Worm (Caenorhabditis elegans): ENCODE data around the gene polh-1.

polh-1 gene

DNA sequence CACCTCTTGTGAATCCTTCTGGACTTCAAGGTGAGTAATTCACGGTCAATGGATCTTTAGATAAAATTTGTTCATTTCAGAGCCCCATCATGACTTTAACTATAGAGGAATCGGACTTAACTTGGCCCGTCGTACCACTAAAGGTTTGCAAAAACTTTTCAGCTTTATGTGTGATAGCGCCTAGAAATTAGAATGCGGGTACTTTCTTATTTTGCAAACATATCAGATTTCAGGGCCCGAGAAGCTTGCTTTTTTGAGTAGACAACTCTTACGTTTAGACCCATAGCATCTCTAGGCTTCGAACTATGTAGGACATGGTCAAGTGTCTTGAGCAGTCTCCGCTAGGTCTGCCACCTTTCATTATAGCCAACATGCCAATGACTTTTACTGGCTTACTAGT, 27.4 kb upstream of the polh-1 start:
- TF ChIP-seq pros-1 (tag; optimal IDR thresholded peaks at IDR 0.05) (no peak), fkh-10 (GFP tag; optimal IDR thresholded peaks at IDR 0.05) (no peak), ceh-22 (tag; optimal IDR thresholded peaks at IDR 0.05) (no peak), Y22D7AL.16 (tag; optimal IDR thresholded peaks at IDR 0.05) (no peak), ceh-6 (GFP tag; optimal IDR thresholded peaks at IDR 0.05) (no peak), mec-3 (tag; optimal IDR thresholded peaks at IDR 0.05; ENCODE audit: borderline replicate concordance) (no peak)

ce11 chrIII:1976642-1977041, 26.6 kb upstream of the polh-1 start, which contains the start of gene R155.3:
R155.3 (minus strand) TSS chrIII:1976742.
- no peak for TF ChIP-seq ceh-22 (tag; optimal IDR thresholded peaks at IDR 0.05)
- TF ChIP-seq sox-2 (GFP tag; IDR thresholded peaks at IDR 0.05) = no peak
- TF ChIP-seq gmeb-2 (tag; optimal IDR thresholded peaks at IDR 0.05) = no peak
- TF ChIP-seq ahr-1 (tag; optimal IDR thresholded peaks at IDR 0.05) = no peak
- no peak for TF ChIP-seq dmd-4 (tag; optimal IDR thresholded peaks at IDR 0.05; ENCODE audit: borderline replicate concordance)
- no peak for TF ChIP-seq Y22D7AL.16 (tag; optimal IDR thresholded peaks at IDR 0.05)
- no peak for TF ChIP-seq ceh-2 (tag; optimal IDR thresholded peaks at IDR 0.05)
- TF ChIP-seq hlh-6 (tag; optimal IDR thresholded peaks at IDR 0.05) = no peak
- no peak for TF ChIP-seq hlh-15 (tag; optimal IDR thresholded peaks at IDR 0.05)
- no peak for TF ChIP-seq unc-3 (GFP tag; conservative IDR thresholded peaks at IDR 0.05)
- TF ChIP-seq unc-3 (tag; optimal IDR thresholded peaks at IDR 0.05) = no peak
- no peak for TF ChIP-seq C08G9.2 (tag; optimal IDR thresholded peaks at IDR 0.05)
- no peak for TF ChIP-seq lin-11 (tag; optimal IDR thresholded peaks at IDR 0.05)
- no peak for TF ChIP-seq npax-4 (tag; optimal IDR thresholded peaks at IDR 0.05)
- no peak for TF ChIP-seq ceh-14 (tag; optimal IDR thresholded peaks at IDR 0.05)
- TF ChIP-seq ceh-45 (GFP tag; IDR thresholded peaks at IDR 0.05) = no peak
- no peak for TF ChIP-seq C38D4.7 (GFP tag; optimal IDR thresholded peaks at IDR 0.05)

ce11 chrIII:1975992-1976391, 25.9 kb upstream of the polh-1 start:
- TF ChIP-seq F13H6.1 (tag; optimal IDR thresholded peaks at IDR 0.05) = no peak
- no peak for TF ChIP-seq unc-55 (GFP tag; optimal IDR thresholded peaks at IDR 0.05)
- no peak for TF ChIP-seq T23F11.4 (GFP tag; optimal IDR thresholded peaks at IDR 0.05)
- no peak for TF ChIP-seq fax-1 (tag; optimal IDR thresholded peaks at IDR 0.05)
- no peak for TF ChIP-seq sox-2 (GFP tag; IDR thresholded peaks at IDR 0.05)
- TF ChIP-seq mec-3 (tag; optimal IDR thresholded peaks at IDR 0.05; ENCODE audit: borderline replicate concordance) = no peak
- no peak for TF ChIP-seq ceh-19 (GFP tag; optimal IDR thresholded peaks at IDR 0.05)

ce11 chrIII:1970433-1970832, 20.4 kb upstream of the polh-1 start, which contains the start of gene R155.5:
R155.5 (minus strand) TSS chrIII:1970533.
- TF ChIP-seq C08G9.2 (tag; optimal IDR thresholded peaks at IDR 0.05) (no peak), elt-2 (tag; optimal IDR thresholded peaks at IDR 0.05) (no peak), pha-4 (tag; optimal IDR thresholded peaks at IDR 0.05) (no peak), nhr-11 (tag; optimal IDR thresholded peaks at IDR 0.05) (no peak), unc-42 (tag; optimal IDR thresholded peaks at IDR 0.05) (no peak), mec-3 (tag; optimal IDR thresholded peaks at IDR 0.05; ENCODE audit: borderline replicate concordance) (no peak), unc-86 (tag; optimal IDR thresholded peaks at IDR 0.05) (no peak), ets-4 (tag; optimal IDR thresholded peaks at IDR 0.05) (no peak), nhr-232 (tag; optimal IDR thresholded peaks at IDR 0.05) (no peak), ceh-2 (tag; optimal IDR thresholded peaks at IDR 0.05) (no peak), ceh-19 (GFP tag; optimal IDR thresholded peaks at IDR 0.05) (no peak), fkh-6 (tag; optimal IDR thresholded peaks at IDR 0.05) (no peak), che-1 (tag; optimal IDR thresholded peaks at IDR 0.05) (no peak), tbx-7 (tag; optimal IDR thresholded peaks at IDR 0.05) (no peak), hlh-13 (GFP tag; optimal IDR thresholded peaks at IDR 0.05) (no peak), sox-2 (GFP tag; IDR thresholded peaks at IDR 0.05) (no peak), pros-1 (tag; optimal IDR thresholded peaks at IDR 0.05) (no peak), ceh-18 (tag; optimal IDR thresholded peaks at IDR 0.05) (no peak), pha-2 (tag; optimal IDR thresholded peaks at IDR 0.05) (no peak)

Data from whole organism, late embryonic.